Worm (Caenorhabditis elegans) whole organism, L1 larva: ENCODE results near the gene pxf-1.

Experiments used
- alr-1 ChIP-seq: fragments of 200-800 bp; sonication (Bioruptor generic); optimal IDR thresholded peaks from 2 replicates; lab custom pipeline; 2018; ENCODE audit warnings: borderline replicate concordance, mild to moderate bottlenecking, missing genetic modification characterization, missing compliant biosample characterization
- nhr-11 ChIP-seq: fragments of 150-350 bp; optimal IDR thresholded peaks from 2 replicates; lab custom pipeline; 2014; ENCODE audit warnings: missing biosample characterization, missing genetic modification characterization
- unc-62 ChIP-seq: fragments of 150-350 bp; optimal IDR thresholded peaks from 2 replicates; lab custom pipeline; 2014; ENCODE audit warnings: missing biosample characterization, missing genetic modification reagents, missing genetic modification characterization

DNA sequence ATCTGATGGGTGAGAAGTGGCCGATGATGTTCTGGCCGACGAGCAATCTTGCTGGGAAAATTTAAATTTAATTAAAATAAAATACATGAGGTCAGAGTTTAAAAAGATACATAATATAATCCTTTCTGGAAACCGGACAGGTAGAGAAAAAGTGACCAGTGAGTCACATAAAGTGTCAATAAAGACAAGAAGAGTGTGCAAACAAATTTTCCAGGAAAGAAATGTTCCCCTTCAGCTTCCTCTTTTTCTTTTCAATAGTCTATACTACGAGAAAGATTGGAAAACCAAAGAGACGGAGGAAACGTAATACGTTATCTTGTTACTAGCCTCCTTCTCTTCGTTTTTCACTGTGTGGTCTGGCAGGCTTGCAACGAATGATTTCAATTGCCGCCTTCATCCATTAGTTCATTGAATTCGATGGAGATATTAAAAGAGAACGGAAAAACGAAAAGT is 23.6 kb downstream of the pxf-1 start, which contains the start of gene tsp-12:
- TF ChIP-seq nhr-11 (no peak), alr-1 (tag; lab: Kevin White, UChicago) (no peak), unc-62 (GFP tag; lab: Kevin White, UChicago) (no peak)
